Fruit fly (Drosophila melanogaster): ENCODE measurements around the gene mfrn.

mfrn gene

DNA sequence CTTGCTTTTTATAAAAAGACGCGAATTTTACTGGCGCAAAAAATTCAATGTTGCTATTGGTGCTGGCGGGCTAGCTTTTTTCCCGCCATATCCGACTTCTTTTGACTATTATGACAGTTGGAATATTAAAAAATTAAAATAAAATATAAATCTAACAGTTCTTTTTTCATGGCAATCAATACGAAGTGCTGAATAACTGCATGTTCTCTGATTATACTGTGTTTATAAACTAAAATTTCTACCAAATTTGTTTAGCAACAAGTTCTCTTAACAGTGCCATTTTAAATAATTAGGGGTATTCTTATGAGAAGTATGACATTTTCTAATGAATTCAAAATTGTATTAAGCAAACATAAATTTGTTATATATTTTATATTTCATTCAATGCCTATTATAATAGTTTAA is 28.4 kb downstream of the mfrn start, which contains the start of gene Boh1 (continued):
- peak in 1 of 2 experiments; percentile 12 for TF ChIP-seq Eip74EF (GFP tag; optimal IDR thresholded peaks at IDR 0.05)
- peak; percentile 26 for TF ChIP-seq CG13775 (GFP tag; optimal IDR thresholded peaks at IDR 0.05)
- no peak for TF ChIP-seq exex (tag; optimal IDR thresholded peaks at IDR 0.05)
- peak; percentile 15 for TF ChIP-seq pzg (GFP tag; optimal IDR thresholded peaks at IDR 0.05)
- no peak for TF ChIP-seq Dip2 (GFP tag; IDR thresholded peaks at IDR 0.05)
- no peak for TF ChIP-seq CG8290 (GFP tag; optimal IDR thresholded peaks at IDR 0.05)
- no peak for TF ChIP-seq CG8290 (tag; optimal IDR thresholded peaks at IDR 0.05)
- peak; percentile 94 for TF ChIP-seq Sry-β (GFP tag; optimal IDR thresholded peaks at IDR 0.05)
- TF ChIP-seq BtbVII (GFP tag; optimal IDR thresholded peaks at IDR 0.05), result peak; percentile 26
- peak; percentile 41 for TF ChIP-seq grau (tag; optimal IDR thresholded peaks at IDR 0.05)
- no peak for TF ChIP-seq sna (GFP tag; IDR thresholded peaks at IDR 0.05; ENCODE audit: partially characterized antibody)
- TF ChIP-seq CG17361 (GFP tag; IDR thresholded peaks at IDR 0.05), result peak; percentile 69; the same call in 2 of the 3 replicates
- TF ChIP-seq CG3065 (GFP tag; optimal IDR thresholded peaks at IDR 0.05), result no peak
- no peak for TF ChIP-seq CG12236 (GFP tag; optimal IDR thresholded peaks at IDR 0.05)
- TF ChIP-seq Jarid2 (GFP tag; optimal IDR thresholded peaks at IDR 0.05), result no peak
- peak; percentile 23 for TF ChIP-seq Ets97D (GFP tag; optimal IDR thresholded peaks at IDR 0.05)
- no peak for TF ChIP-seq CG10654 (GFP tag; optimal IDR thresholded peaks at IDR 0.05)
- TF ChIP-seq H15 (GFP tag; IDR thresholded peaks at IDR 0.05), result no peak
- no peak for TF ChIP-seq Dip3 (GFP tag; optimal IDR thresholded peaks at IDR 0.05)
- TF ChIP-seq CG12104 (GFP tag; optimal IDR thresholded peaks at IDR 0.05), result no peak
- no peak for TF ChIP-seq crol (GFP tag; IDR thresholded peaks at IDR 0.05)
- TF ChIP-seq Hr51 (GFP tag; optimal IDR thresholded peaks at IDR 0.05), result peak in 1 of 2 experiments; percentile 24
- TF ChIP-seq Dek (tag; optimal IDR thresholded peaks at IDR 0.05), result peak; percentile 28
- no peak for TF ChIP-seq zfh2 (GFP tag; optimal IDR thresholded peaks at IDR 0.05)
- no peak for TF ChIP-seq CG1024 (GFP tag; IDR thresholded peaks at IDR 0.05)
- TF ChIP-seq CG9876 (GFP tag; optimal IDR thresholded peaks at IDR 0.05), result no peak
- no peak for TF ChIP-seq btn (GFP tag; optimal IDR thresholded peaks at IDR 0.05)
- TF ChIP-seq CG6791 (GFP tag; IDR thresholded peaks at IDR 0.05; ENCODE audit: partially characterized antibody), result no peak
- TF ChIP-seq CG6813 (GFP tag; optimal IDR thresholded peaks at IDR 0.05), result no peak
- no peak for TF ChIP-seq ATbp (GFP tag; optimal IDR thresholded peaks at IDR 0.05)
- no peak for TF ChIP-seq CG10274 (GFP tag; optimal IDR thresholded peaks at IDR 0.05)
- TF ChIP-seq CG1529 (GFP tag; optimal IDR thresholded peaks at IDR 0.05), result no peak
- no peak for TF ChIP-seq Doc3 (GFP tag; IDR thresholded peaks at IDR 0.05; ENCODE audit: partially characterized antibody)
- no peak for TF ChIP-seq cad (GFP tag; optimal IDR thresholded peaks at IDR 0.05)
- TF ChIP-seq CG7987 (GFP tag; optimal IDR thresholded peaks at IDR 0.05), result no peak
- TF ChIP-seq ind (GFP tag; optimal IDR thresholded peaks at IDR 0.05), result no peak
- TF ChIP-seq Sox102F (GFP tag; optimal IDR thresholded peaks at IDR 0.05), result peak; percentile 18
- TF ChIP-seq Pdp1 (GFP tag; optimal IDR thresholded peaks at IDR 0.05), result peak in 1 of 2 experiments; percentile 7
- peak; percentile 12 for TF ChIP-seq lilli (GFP tag; optimal IDR thresholded peaks at IDR 0.05)
- no peak for TF ChIP-seq CG31224 (GFP tag; IDR thresholded peaks at IDR 0.05)
- TF ChIP-seq NfI (GFP tag; optimal IDR thresholded peaks at IDR 0.05), result peak; percentile 16
- TF ChIP-seq kah (GFP tag; optimal IDR thresholded peaks at IDR 0.05), result no peak
- no peak for TF ChIP-seq CG7786 (GFP tag; optimal IDR thresholded peaks at IDR 0.05)
- no peak for TF ChIP-seq gt (GFP tag; IDR thresholded peaks at IDR 0.05)
- TF ChIP-seq HHEX (GFP tag; optimal IDR thresholded peaks at IDR 0.05), result no peak
- TF ChIP-seq h (optimal IDR thresholded peaks at IDR 0.05), result no peak
- TF ChIP-seq CG15011 (GFP tag; optimal IDR thresholded peaks at IDR 0.05), result no peak
- no peak for TF ChIP-seq esg (GFP tag; conservative IDR thresholded peaks at IDR 0.05)
- no peak for TF ChIP-seq tin (GFP tag; optimal IDR thresholded peaks at IDR 0.05)
- peak; percentile 6 for TF ChIP-seq Dp (GFP tag; optimal IDR thresholded peaks at IDR 0.05)
- TF ChIP-seq Gsc (GFP tag; IDR thresholded peaks at IDR 0.05), result no peak

Data from whole organism, embryonic.